Worm (Caenorhabditis elegans): ENCODE results near the gene dars-1.
A peak's percentile ranks its signal among the peaks of the same experiment; 100 is the strongest.

dars-1 gene

DNA sequence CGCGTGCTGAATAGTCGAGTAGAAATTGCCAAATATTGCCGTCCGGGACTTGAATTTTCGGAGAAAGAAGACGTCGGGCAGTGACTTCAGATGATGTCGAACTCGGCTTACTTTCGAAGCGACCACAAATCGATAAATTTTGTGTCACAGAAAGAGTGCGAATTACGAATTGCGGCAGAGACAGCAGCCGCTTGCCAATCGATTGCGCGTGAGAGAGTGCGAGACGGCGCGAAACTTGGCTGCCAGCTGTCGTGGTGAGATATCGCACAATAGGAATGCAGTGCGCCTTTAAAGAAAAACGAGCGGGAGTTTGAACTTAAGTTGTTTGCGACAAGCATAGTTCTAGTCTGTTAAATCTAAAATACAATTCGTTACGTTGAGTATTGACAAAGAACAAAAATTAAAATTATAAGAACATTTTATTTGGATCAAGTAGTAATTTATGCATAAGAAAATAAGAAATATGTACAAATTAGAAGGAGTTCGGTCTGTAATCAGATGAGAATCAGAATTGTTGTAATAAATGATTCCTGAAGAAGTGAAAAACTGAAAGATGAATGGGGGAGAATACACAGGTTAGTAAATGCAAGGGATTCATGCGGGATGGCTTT lies 47.5 kb downstream of the dars-1 start, which contains the start of gene pir-2 (continued):
- TF ChIP-seq alr-1 (tag; optimal IDR thresholded peaks at IDR 0.05; ENCODE audit: borderline replicate concordance) (no peak), sptf-1 (tag; optimal IDR thresholded peaks at IDR 0.05) (no peak), aha-1 (tag; optimal IDR thresholded peaks at IDR 0.05) (peak; percentile 47), ceh-8 (GFP tag; optimal IDR thresholded peaks at IDR 0.05) (peak; percentile 19), nhr-11 (tag; optimal IDR thresholded peaks at IDR 0.05) (peak; percentile 25), lsy-2 (tag; optimal IDR thresholded peaks at IDR 0.05) (peak; percentile 92 to 96), dsc-1 (tag; optimal IDR thresholded peaks at IDR 0.05) (peak; percentile 57), lin-15B (tag; optimal IDR thresholded peaks at IDR 0.05) (peak; percentile 76), ces-1 (GFP tag; optimal IDR thresholded peaks at IDR 0.05) (no peak), lin-13 (GFP tag; optimal IDR thresholded peaks at IDR 0.05) (peak; percentile 77), snu-23 (GFP tag; optimal IDR thresholded peaks at IDR 0.05) (peak; percentile 89), sox-4 (tag; optimal IDR thresholded peaks at IDR 0.05) (no peak), zag-1 (tag; optimal IDR thresholded peaks at IDR 0.05) (no peak), C34B4.2 (tag; optimal IDR thresholded peaks at IDR 0.05) (no peak)

DNA sequence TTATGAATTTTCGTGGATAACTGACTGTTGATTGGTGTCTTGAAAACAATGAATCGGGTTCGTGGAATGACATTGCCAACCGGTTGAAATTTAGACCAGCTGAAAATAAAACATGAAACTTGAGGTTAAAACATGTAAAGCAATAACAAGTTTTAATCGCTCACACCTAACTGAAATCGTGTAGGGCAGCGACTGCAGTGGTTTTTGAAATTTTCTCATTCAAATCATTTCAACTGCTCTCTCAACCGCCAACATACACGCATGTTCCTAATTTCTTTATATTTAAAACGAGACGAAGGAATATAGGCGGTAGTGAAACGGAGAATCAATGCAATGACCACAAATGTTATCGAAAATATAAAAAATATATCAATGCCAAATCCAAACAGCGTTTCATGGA lies 48.2 kb downstream of the dars-1 start:
- TF ChIP-seq ama-1 (optimal IDR thresholded peaks at IDR 0.05), result peak; percentile 36
- TF ChIP-seq unc-30 (tag; optimal IDR thresholded peaks at IDR 0.05), result no peak

DNA sequence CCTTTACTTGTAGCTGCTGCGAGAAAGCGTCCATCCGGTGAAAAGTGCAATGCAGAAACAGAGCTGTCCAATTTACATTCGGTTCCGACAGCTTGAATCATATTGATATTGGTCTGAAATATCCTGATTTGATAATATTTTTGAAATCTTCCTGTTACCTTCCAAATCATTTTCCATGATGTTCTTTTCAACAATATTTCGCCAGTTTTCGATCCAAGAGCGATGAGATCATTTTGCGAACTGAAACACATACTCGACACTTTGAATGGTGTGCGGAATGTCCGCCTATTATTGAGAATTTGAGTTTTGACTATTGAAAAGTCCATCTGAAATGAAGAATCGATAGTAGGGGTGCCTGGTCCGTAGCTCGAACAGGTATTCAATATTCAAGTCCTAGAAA lies 49.9 kb downstream of the dars-1 start, which contains the start of gene emb-30:
emb-30 (minus strand) TSS at position 328 of the 400 bp plus-strand sequence.
- TF ChIP-seq lsy-2 (tag; optimal IDR thresholded peaks at IDR 0.05), result no peak
- no peak for TF ChIP-seq ceh-8 (GFP tag; optimal IDR thresholded peaks at IDR 0.05)
- no peak for TF ChIP-seq nhr-76 (tag; optimal IDR thresholded peaks at IDR 0.05)
- peak; percentile 52 for TF ChIP-seq ama-1 (optimal IDR thresholded peaks at IDR 0.05)
- no peak for TF ChIP-seq zag-1 (tag; optimal IDR thresholded peaks at IDR 0.05)
- TF ChIP-seq nhr-90 (tag; optimal IDR thresholded peaks at IDR 0.05; ENCODE audit: poor library complexity), result peak; percentile 7
- TF ChIP-seq lin-35 (GFP tag; optimal IDR thresholded peaks at IDR 0.05), result no peak
- no peak for TF ChIP-seq ceh-63 (GFP tag; optimal IDR thresholded peaks at IDR 0.05)

DNA sequence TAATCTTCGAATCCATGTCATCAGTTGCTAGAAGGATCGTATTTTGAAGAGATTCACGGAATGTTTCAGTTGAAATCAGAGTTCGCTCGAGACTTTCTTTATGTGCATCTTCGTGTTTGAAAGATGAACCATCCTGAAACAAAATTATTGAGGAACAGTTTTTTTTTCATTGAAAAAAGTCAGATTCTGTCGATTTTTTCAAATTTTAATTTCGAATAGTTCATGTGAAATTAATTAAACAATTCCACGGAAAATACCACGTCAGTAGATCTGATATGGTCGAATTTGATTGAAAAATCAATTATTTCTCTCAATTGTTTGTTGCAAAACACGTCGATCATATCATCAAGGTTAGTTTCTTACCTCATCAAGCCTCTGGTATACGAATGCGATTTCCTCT lies 51.6 kb downstream of the dars-1 start, which contains the start of gene F54C8.1:
F54C8.1 (plus strand) TSS at position 301 of the 400 bp plus-strand sequence.
- TF ChIP-seq zip-4 (GFP tag; optimal IDR thresholded peaks at IDR 0.05) (no peak), vab-15 (tag; optimal IDR thresholded peaks at IDR 0.05) (no peak), C34B4.2 (tag; optimal IDR thresholded peaks at IDR 0.05) (no peak), hlh-4 (tag; optimal IDR thresholded peaks at IDR 0.05) (no peak), fkh-8 (tag; optimal IDR thresholded peaks at IDR 0.05) (no peak), sup-37 (GFP tag; optimal IDR thresholded peaks at IDR 0.05) (no peak), unc-130 (tag; optimal IDR thresholded peaks at IDR 0.05) (no peak), unc-98 (GFP tag; IDR thresholded peaks at IDR 0.05) (no peak), mdl-1 (tag; optimal IDR thresholded peaks at IDR 0.05) (no peak), pax-3 (tag; optimal IDR thresholded peaks at IDR 0.05) (no peak), ces-1 (GFP tag; optimal IDR thresholded peaks at IDR 0.05) (no peak), nhr-19 (GFP tag; conservative IDR thresholded peaks at IDR 0.05) (no peak), unc-62 (GFP tag; optimal IDR thresholded peaks at IDR 0.05) (no peak), unc-30 (tag; optimal IDR thresholded peaks at IDR 0.05) (no peak), egl-13 (tag; optimal IDR thresholded peaks at IDR 0.05) (no peak), nhr-84 (tag; optimal IDR thresholded peaks at IDR 0.05) (no peak), fkh-10 (GFP tag; optimal IDR thresholded peaks at IDR 0.05) (no peak), Y116A8C.19 (tag; optimal IDR thresholded peaks at IDR 0.05; ENCODE audit: borderline replicate concordance) (no peak)
